Worm (Caenorhabditis elegans): ENCODE data around the gene dpy-27.

dpy-27 gene

DNA sequence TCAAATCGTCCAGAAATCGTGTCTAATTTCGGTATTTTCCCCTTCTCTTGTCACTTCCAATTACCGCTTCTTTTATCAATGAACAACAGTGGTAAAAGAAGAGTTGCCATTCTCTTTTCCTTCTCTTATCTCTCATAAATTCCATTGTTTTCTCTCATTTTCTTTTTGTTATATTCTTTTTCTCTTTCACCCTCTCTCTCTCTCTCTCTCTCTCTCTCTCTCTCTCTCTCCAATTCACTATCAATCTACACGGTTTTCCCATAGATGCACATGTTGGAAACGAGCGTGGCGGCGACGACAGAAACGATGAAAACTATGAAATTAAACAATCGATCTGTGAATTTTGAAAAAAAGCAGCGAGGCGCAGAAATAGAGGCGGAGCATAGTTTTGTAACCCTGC lies 20.3 kb downstream of the dpy-27 start (continued):
- TF ChIP-seq ztf-7 (tag; optimal IDR thresholded peaks at IDR 0.05) (no peak), ceh-28 (tag; optimal IDR thresholded peaks at IDR 0.05) (no peak), zfp-2 (tag; optimal IDR thresholded peaks at IDR 0.05) (no peak), hlh-11 (tag; optimal IDR thresholded peaks at IDR 0.05) (peak; percentile 77), ceh-44 (GFP tag; IDR thresholded peaks at IDR 0.05) (no peak), mdt-29 (GFP tag; IDR thresholded peaks at IDR 0.05) (no peak), arid-1 (GFP tag; conservative IDR thresholded peaks at IDR 0.05) (no peak), F10B5.3 (tag; optimal IDR thresholded peaks at IDR 0.05) (no peak), zag-1 (tag; optimal IDR thresholded peaks at IDR 0.05) (no peak), mxl-2 (GFP tag; conservative IDR thresholded peaks at IDR 0.05) (no peak), dmd-6 (GFP tag; IDR thresholded peaks at IDR 0.05) (peak; percentile 40), Y5F2A.4 (GFP tag; optimal IDR thresholded peaks at IDR 0.05) (no peak), nhr-41 (GFP tag; IDR thresholded peaks at IDR 0.05) (no peak), saeg-2 (GFP tag; IDR thresholded peaks at IDR 0.05) (no peak), mes-2 (tag; optimal IDR thresholded peaks at IDR 0.05; ENCODE audit: poor library complexity, severe bottlenecking) (peak; percentile 25), dpl-1 (GFP tag; optimal IDR thresholded peaks at IDR 0.05) (no peak), lim-7 (GFP tag; IDR thresholded peaks at IDR 0.05) (no peak), F44E2.7 (GFP tag; IDR thresholded peaks at IDR 0.05) (no peak), lin-38 (GFP tag; IDR thresholded peaks at IDR 0.05) (no peak), nhr-48 (tag; optimal IDR thresholded peaks at IDR 0.05) (no peak), lin-29 (GFP tag; IDR thresholded peaks at IDR 0.05) (no peak), madf-5 (GFP tag; IDR thresholded peaks at IDR 0.05) (no peak), aha-1 (tag) (peak; percentile 43), zip-11 (GFP tag; IDR thresholded peaks at IDR 0.05) (no peak), ceh-82 (tag; optimal IDR thresholded peaks at IDR 0.05) (no peak), lin-1 (GFP tag; IDR thresholded peaks at IDR 0.05) (0 out of 2 replicates have a peak, but pooled peaks have one; percentile 19), ces-1 (GFP tag; optimal IDR thresholded peaks at IDR 0.05) (no peak), snpc-4 (tag; optimal IDR thresholded peaks at IDR 0.05) (no peak), nhr-111 (GFP tag; optimal IDR thresholded peaks at IDR 0.05) (no peak), nhr-237 (tag; optimal IDR thresholded peaks at IDR 0.05) (no peak), spr-1 (tag; optimal IDR thresholded peaks at IDR 0.05) (no peak), zfp-3 (GFP tag; conservative IDR thresholded peaks at IDR 0.05) (no peak)

- TF ChIP-seq dve-1 (tag; optimal IDR thresholded peaks at IDR 0.05; ENCODE audit: insufficient read depth), result no peak
- 0 out of 2 replicates have a peak, but pooled peaks have one; percentile 5 for TF ChIP-seq hmg-1.1 (GFP tag; IDR thresholded peaks at IDR 0.05)
- TF ChIP-seq R02D3.7 (tag; optimal IDR thresholded peaks at IDR 0.05), result no peak
- TF ChIP-seq ceh-20 (GFP tag; IDR thresholded peaks at IDR 0.05), result no peak
- peak; percentile 20 for TF ChIP-seq mxl-3 (GFP tag; optimal IDR thresholded peaks at IDR 0.05)
- 0 out of 2 replicates have a peak, but pooled peaks have one; percentile 7 for TF ChIP-seq mdt-29 (GFP tag; IDR thresholded peaks at IDR 0.05)
- TF ChIP-seq D1046.2 (GFP tag; IDR thresholded peaks at IDR 0.05), result no peak
Observed at ce11 chrIII:3798416-3798815, 21.1 kb downstream of the dpy-27 start.

DNA sequence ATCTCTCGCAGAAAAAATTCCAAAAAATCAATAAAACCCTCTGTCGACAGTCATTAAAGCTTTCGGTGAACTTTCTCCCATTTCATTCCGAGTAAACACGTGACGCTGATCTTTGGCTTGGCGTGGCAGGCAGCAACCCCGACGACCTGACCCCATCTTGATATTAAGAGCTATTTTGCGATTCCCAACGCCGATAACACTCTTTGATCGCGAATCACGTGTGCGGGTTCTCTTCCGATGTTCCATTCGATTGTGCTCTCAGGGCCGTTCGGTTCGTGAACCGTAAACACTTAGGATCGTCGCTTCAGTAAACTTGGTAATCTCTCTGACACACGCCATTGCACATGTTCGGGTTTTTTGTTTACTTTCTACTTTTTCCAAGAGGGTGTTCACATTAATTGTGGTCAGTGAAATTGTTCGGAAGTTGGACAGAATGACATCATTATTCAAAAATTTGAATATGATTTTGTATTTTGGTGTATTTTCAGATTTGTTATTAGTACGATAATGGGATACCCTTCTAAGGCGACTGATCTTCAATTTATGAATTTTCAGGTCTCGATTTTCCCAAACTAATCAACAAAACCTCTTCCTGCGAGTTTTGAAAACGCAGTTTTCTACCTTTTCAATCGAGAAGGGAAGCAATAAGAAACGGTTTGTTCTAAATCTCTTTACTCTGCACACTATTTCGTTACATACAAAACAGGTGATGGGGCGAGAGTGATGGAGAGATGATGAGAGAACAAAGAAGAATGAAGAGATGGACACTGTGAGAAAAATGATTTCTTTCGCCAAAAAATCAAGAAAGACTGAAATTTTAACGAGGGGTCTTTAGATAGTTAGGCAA lies 22.1 kb downstream of the dpy-27 start:
- TF ChIP-seq dmd-8 (GFP tag; IDR thresholded peaks at IDR 0.05) (no peak), spr-3 (GFP tag; optimal IDR thresholded peaks at IDR 0.05) (no peak), ceh-44 (GFP tag; IDR thresholded peaks at IDR 0.05) (no peak), F26F4.8 (GFP tag; conservative IDR thresholded peaks at IDR 0.05) (no peak), php-3 (GFP tag; IDR thresholded peaks at IDR 0.05) (peak; percentile 38; the same call in 1 of the 2 replicates), egl-43 (GFP tag; IDR thresholded peaks at IDR 0.05) (no peak), jun-1 (tag; optimal IDR thresholded peaks at IDR 0.05) (no peak), Y5F2A.4 (GFP tag; optimal IDR thresholded peaks at IDR 0.05) (no peak), nhr-76 (tag; optimal IDR thresholded peaks at IDR 0.05) (no peak), nhr-111 (GFP tag; optimal IDR thresholded peaks at IDR 0.05) (no peak), hlh-30 (tag; optimal IDR thresholded peaks at IDR 0.05; ENCODE audit: insufficient read depth) (peak; percentile 85), ceh-28 (tag; optimal IDR thresholded peaks at IDR 0.05) (no peak), cey-2 (tag; optimal IDR thresholded peaks at IDR 0.05; ENCODE audit: borderline replicate concordance, insufficient read depth) (no peak), zfp-3 (GFP tag; conservative IDR thresholded peaks at IDR 0.05) (0 out of 2 replicates have a peak, but pooled peaks have one; percentile 25), aly-2 (tag; optimal IDR thresholded peaks at IDR 0.05) (no peak)
